Fruit fly (Drosophila melanogaster): ENCODE results near the gene CG32102.

DNA sequence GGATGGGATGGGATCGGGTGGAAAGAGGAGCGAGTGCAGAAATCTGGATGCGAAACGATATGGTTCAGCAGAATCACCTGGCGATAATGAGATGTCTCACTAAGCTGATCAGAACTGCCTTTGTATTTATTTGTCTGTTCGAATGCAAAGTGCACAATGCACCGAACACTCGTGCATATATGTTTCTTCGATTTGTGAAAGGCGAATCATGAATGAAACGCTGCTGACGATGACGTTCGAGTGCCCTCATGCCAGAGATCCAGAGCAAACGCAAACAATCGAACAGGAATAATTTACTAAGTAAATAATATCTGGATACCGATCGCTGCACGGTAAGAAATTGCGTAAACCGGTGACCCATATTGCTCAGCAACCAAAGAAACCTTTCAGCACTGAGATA is at the start of gene CG32102:
- no peak for TF ChIP-seq Rel (GFP tag; optimal IDR thresholded peaks at IDR 0.05)
- TF ChIP-seq Rel (tag; optimal IDR thresholded peaks at IDR 0.05) = no peak
- TF ChIP-seq OdsH (GFP tag; optimal IDR thresholded peaks at IDR 0.05) = no peak
- no peak for TF ChIP-seq usp (GFP tag; optimal IDR thresholded peaks at IDR 0.05)
- no peak for TF ChIP-seq Dfd (GFP tag; optimal IDR thresholded peaks at IDR 0.05)
- TF ChIP-seq h (GFP tag; optimal IDR thresholded peaks at IDR 0.05) = no peak
- no peak for TF ChIP-seq Myc (optimal IDR thresholded peaks at IDR 0.05)

All from whole organism, wandering third instar larva.